Worm (Caenorhabditis elegans) whole organism, dauer: ENCODE measurements around the gene acs-6.

ENCODE experiments used
- unc-62 ChIP-seq: sonication (generic microtip); optimal IDR thresholded peaks from 2 replicates; lab custom pipeline; 2017; ENCODE audit warnings: missing biosample characterization, missing genetic modification reagents, missing genetic modification characterization

acs-6 gene

DNA sequence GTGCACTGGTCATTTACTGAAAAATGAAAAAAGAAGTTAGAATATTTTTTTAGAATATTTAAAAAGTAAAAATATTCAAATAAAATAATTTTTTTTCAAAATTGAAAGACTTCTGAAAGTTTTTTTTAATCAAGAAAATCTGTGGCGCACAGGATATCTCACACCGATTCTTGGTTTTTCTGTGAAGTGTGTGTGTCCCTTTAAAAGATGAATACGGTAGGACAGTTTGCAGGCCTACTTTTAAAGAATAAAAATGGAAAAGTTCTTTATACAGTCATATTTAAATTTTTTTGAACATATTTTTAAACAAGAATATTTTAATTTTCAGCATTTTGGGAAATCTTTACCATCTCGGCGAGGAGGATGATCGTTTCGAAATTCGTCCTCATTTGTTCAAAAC lies 36.7 kb downstream of the acs-6 start, which contains the start of gene mct-5:
TSS of gene mct-5 (minus strand) at position 16 of the 400 bp plus-strand sequence.
- no peak for TF ChIP-seq unc-62 (GFP tag; lab: Kevin White, UChicago)

DNA sequence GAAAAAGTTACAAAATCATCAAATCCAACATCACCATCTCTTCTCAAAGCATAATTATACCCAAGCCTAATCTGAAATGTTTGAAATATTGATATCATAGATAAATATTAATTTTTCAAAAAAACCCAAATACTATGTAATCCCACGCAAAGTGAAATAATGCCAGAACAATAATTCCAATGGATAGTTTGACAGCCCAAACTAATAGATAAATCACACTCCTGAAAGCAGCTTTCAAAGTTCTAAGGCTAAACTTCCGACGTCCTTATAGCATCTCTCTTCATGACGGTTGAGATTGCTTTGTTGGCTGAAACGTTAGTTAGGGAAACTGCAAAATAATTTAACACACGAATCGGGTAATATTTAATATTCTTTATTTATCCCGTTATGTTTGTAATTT lies 37.4 kb downstream of the acs-6 start:
- TF ChIP-seq unc-62 (GFP tag; lab: Kevin White, UChicago) = no peak

DNA sequence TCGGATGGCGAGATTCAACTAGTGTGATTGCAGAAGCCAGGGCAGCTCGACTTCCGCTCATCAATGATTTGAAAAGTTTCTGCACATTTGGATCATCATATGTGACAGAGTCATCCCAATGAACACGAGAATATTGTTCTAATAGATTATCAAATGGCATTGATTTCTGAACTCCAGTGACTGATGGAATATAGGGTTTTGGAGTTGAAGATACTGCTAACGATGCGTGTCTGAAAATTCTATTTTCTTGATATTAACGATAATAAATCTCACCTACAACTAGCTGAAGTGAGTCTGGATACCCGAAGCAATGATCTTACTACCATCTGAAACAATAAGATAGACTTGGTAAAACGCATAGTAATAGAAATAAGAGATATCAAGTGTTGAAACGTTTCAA lies 39.0 kb downstream of the acs-6 start, which contains the start of gene mmaa-1:
TSS of gene mmaa-1 (minus strand) at position 328 of the 400 bp plus-strand sequence.
- TF ChIP-seq unc-62 (GFP tag; lab: Kevin White, UChicago) = no peak

DNA sequence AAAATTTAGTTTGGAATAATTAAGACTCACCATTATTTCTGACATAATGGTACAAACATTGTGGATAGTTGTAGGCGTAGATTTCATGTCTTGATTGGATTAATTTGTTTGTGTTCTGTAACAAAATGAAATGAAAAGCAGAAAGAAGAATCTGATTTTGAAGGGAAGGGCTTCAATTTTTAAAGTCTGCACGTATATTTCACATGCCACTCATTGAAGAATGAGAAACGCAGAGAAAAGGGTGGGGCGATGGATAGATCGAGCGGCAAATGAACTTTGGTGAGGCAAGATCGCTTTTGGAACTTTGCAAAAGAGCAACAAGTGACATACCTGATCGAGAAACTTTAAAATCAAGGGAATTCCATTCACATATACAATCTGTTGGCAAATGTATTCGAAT lies 40.5 kb downstream of the acs-6 start:
- TF ChIP-seq unc-62 (GFP tag; lab: Kevin White, UChicago) = no peak

DNA sequence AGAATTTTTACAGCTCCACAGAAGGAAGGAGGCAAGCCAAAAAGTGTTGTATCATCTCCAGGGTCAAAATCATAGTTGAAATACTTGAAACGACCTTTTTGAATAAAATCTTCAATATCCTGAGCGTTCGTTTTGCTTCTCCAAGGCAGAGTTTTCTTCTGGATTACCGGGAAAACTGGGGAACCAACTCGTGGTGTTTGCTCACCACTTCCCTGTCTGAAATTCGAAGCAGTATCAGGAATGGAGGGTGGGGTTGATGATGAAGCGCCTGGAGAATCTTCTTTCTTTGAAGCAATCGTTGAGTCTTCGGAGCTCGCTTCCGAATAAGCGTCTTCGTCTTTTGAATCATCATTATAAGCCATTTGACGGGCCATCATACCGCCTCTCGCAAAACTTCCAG lies 41.3 kb downstream of the acs-6 start:
- TF ChIP-seq unc-62 (GFP tag; lab: Kevin White, UChicago) = no peak

DNA sequence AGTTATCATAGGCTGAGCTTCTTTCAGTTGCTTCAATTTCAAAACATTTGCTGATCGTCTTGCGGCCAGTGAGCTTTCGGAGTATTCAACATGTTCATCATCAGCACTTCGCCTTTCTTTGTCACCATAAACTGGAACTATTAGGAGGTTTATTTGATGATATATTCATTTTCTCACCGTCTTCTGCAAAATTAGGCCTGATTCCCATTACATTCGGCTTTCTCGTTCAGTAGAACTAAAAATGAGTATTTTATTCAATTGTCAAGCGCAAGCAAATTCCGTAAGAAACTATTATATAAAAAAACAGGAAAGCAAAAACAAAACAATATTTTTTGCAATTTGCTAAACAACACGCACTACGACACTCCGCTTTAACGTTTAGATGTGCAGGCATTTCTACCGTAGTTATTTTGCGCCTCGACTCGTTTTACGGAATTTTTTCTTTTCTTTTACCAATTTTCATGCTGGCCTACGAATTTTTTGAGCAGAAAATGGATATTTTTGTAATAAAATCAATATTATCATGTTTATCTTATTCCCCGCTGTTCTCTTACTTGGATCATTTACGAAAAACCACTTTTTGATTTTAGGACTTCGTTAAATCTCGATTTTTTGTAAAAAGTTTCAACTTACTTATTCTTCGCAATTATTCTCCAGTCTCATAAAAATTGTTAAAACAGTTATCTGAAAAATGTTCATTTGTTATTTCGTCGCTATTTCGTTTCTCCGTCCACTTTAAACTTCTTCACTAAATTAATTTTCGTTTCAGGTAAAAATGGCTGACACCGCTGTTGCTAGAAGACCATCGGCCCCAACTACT lies 43.2 kb downstream of the acs-6 start, which contains the start of the genes farl-11 and rpl-33:
TSS of gene farl-11 (minus strand) at position 242 of the 820 bp plus-strand sequence.
TSS of gene rpl-33 (plus strand) at position 770 of the 820 bp plus-strand sequence.
- no peak for TF ChIP-seq unc-62 (GFP tag; lab: Kevin White, UChicago)

DNA sequence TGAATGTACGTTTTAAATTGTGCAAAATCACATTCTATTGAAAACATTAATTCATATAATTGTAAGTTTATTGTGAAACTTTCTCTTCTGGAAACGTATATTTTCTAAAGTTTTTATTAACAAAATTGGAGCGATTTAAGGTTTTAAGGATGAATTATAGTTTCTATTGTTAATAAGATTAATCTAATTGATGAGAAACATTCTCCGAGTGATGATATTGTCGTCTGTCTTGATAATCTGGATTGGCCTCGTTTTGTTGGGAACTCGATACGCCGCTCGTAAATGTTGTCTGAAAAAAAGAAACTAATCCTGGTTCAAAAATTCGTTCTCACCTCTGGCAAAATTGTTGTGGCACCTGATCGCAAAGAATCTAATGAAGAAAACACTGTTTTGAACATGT lies 44.5 kb downstream of the acs-6 start:
- no peak for TF ChIP-seq unc-62 (GFP tag; lab: Kevin White, UChicago)

DNA sequence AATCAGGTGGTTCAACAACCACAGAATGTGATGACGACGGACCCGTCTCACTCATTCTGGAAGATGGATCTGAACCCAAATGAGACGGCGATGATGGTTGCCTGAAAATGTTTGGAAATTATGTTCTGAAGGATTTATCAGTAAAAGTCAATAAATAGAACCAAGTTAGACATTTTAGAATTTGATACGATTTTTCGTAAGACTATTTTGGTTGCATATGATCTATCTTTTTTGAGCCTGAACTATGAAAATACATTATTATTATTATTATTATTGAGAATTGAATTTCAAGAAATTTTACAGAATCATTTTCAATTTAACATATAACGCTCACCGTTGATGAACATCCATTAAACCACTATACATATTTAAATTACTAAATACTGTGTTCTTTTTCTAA lies 48.1 kb downstream of the acs-6 start, which contains the start of gene F10E7.9:
TSS of gene F10E7.9 (minus strand) at position 101 of the 400 bp plus-strand sequence.
- TF ChIP-seq unc-62 (GFP tag; lab: Kevin White, UChicago) = no peak

DNA sequence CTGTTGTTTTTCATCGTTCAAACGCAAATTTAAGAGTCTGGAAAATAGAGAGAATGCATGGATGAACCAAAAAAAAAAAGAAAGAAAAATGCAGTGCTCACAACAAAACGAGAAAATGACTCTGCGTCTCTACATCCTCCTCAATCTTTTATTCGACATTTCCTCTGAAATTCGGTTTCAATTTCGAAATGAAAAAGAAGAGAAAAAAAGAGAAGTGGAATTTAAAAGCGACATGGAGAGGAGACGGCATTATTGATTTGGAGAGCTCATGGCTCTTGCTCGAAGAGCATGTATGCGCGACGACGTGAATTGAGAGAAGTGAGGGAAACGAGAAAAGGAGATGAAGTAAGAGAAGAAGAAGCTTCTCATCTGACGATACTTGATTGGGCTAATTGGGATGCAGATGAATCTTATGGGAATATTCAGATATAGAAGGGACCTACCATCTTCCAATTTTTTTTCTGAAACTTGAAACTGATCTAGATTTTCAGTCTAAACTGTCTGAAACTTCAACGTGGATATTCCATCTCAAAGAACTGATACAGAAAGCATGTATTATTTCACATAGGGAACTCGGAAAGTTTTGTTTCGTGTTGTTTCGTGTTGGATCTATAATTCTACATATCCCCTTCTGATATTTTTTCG lies 49.3 kb downstream of the acs-6 start:
- no peak for TF ChIP-seq unc-62 (GFP tag; lab: Kevin White, UChicago)

DNA sequence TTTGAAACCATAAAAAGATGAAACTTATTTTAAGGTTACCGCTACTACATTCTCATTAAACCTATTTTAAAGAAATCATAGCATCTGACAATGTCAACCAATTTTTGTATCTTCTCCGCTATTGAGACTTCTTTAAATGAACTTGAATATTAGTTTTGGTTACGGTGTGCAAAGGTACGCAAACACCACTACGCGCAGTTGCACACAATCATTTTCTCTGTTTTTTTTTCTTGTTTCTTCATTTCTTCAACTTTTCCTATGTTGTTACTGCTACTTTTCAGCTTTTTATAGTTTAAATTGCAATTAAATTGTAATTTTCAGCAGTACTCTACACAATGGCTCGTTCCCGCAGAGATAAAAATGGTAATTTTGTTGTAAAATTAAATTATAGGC lies 49.8 kb downstream of the acs-6 start, which contains the start of gene F10E7.5:
TSS of gene F10E7.5 (plus strand) at position 322 of the 393 bp plus-strand sequence.
- no peak for TF ChIP-seq unc-62 (GFP tag; lab: Kevin White, UChicago)

DNA sequence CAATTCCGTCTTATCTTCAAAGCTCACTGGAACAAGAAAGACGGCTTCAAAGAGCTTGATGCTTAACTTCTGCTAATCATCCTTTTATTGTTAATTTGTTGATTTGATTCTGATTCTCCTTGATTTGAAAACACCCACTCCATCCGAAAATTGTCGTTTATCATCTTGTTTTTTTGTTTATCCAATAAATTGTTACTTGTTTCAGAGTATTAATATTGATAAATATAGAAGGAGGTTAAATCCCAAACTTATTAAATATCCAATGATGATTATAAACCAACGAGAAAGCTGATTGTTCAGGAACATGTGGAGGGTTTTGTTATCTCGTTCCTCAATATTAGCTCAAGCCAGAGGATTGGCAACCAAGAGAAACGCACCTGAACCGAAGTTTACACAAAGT lies 51.0 kb downstream of the acs-6 start, which contains the start of gene F10E7.6:
TSS of gene F10E7.6 (plus strand) at position 301 of the 400 bp plus-strand sequence.
- TF ChIP-seq unc-62 (GFP tag; lab: Kevin White, UChicago) = no peak
